Worm (Caenorhabditis elegans) whole organism, mixed stage, embryonic: ENCODE measurements around the gene citk-1.

Experiments used
- M03D4.4 ChIP-seq: sonication (generic microtip); optimal IDR thresholded peaks from 2 replicates; lab custom pipeline; 2017; ENCODE audit warnings: mild to moderate bottlenecking, missing genetic modification characterization, missing compliant biosample characterization
- bed-3 ChIP-seq: fragments of 200-800 bp; sonication (Bioruptor generic); optimal IDR thresholded peaks from 3 replicates; lab custom pipeline; 2018; ENCODE audit warnings: mild to moderate bottlenecking, missing genetic modification characterization, moderate library complexity, missing compliant biosample characterization
- blmp-1 ChIP-seq: fragments of 150-350 bp; optimal IDR thresholded peaks from 2 replicates; lab custom pipeline; 2014; ENCODE audit warnings: missing biosample characterization, missing genetic modification characterization
- ceh-39 ChIP-seq: fragments of 150-350 bp; optimal IDR thresholded peaks from 2 replicates; lab custom pipeline; 2014; ENCODE audit warnings: missing biosample characterization, missing genetic modification characterization
- ceh-43 ChIP-seq: fragments of 200-800 bp; sonication (Bioruptor generic); optimal IDR thresholded peaks from 2 replicates; lab custom pipeline; 2018; ENCODE audit warnings: mild to moderate bottlenecking, missing genetic modification characterization, moderate library complexity, missing compliant biosample characterization
- ceh-83 ChIP-seq: fragments of 200-800 bp; sonication (Bioruptor generic); optimal IDR thresholded peaks from 2 replicates; lab custom pipeline; 2018; ENCODE audit warnings: mild to moderate bottlenecking, missing genetic modification characterization, missing compliant biosample characterization
- ces-1 ChIP-seq: fragments of 150-350 bp; optimal IDR thresholded peaks from 2 replicates; lab custom pipeline; 2014; ENCODE audit warnings: missing biosample characterization, missing genetic modification reagents, missing genetic modification characterization
- cnd-1 ChIP-seq: fragments of 200-800 bp; sonication (Bioruptor generic); optimal IDR thresholded peaks from 2 replicates; lab custom pipeline; 2018; ENCODE audit warnings: mild to moderate bottlenecking, missing genetic modification characterization, missing compliant biosample characterization
- drap-1 ChIP-seq: fragments of 200-800 bp; sonication (Bioruptor generic); optimal IDR thresholded peaks from 3 replicates; lab custom pipeline; 2018; ENCODE audit warnings: mild to moderate bottlenecking, missing genetic modification characterization, missing compliant biosample characterization
- elt-1 ChIP-seq: sonication (generic microtip); optimal IDR thresholded peaks from 2 replicates; lab custom pipeline; 2017; ENCODE audit warnings: missing genetic modification characterization, mild to moderate bottlenecking, missing compliant biosample characterization, antibody characterized with exemption, moderate library complexity, borderline replicate concordance; ENCODE audit not compliant: insufficient read depth
- elt-3 ChIP-seq: fragments of 150-350 bp; optimal IDR thresholded peaks from 2 replicates; lab custom pipeline; 2014; ENCODE audit warnings: missing biosample characterization, missing genetic modification characterization
- flh-1 ChIP-seq: fragments of 200-800 bp; sonication (Bioruptor generic); optimal IDR thresholded peaks from 2 replicates; lab custom pipeline; 2018; ENCODE audit warnings: mild to moderate bottlenecking, missing genetic modification characterization, moderate library complexity, missing compliant biosample characterization
- ham-2 ChIP-seq: fragments of 200-800 bp; sonication (Bioruptor generic); optimal IDR thresholded peaks from 2 replicates; lab custom pipeline; 2018; ENCODE audit warnings: mild to moderate bottlenecking, missing genetic modification characterization, missing compliant biosample characterization
- hlh-1 ChIP-seq: fragments of 150-350 bp; optimal IDR thresholded peaks from 2 replicates; lab custom pipeline; 2014; ENCODE audit warnings: missing biosample characterization, missing genetic modification reagents, missing genetic modification characterization
- lin-13 ChIP-seq: fragments of 150-350 bp; optimal IDR thresholded peaks from 2 replicates; lab custom pipeline; 2014; ENCODE audit warnings: missing biosample characterization, missing genetic modification characterization
- lin-32 ChIP-seq: fragments of 200-800 bp; sonication (Bioruptor generic); optimal IDR thresholded peaks from 2 replicates; lab custom pipeline; 2018; ENCODE audit warnings: mild to moderate bottlenecking, missing genetic modification characterization, missing compliant biosample characterization
- lsy-2 ChIP-seq: fragments of 150-350 bp; optimal IDR thresholded peaks from 2 replicates; lab custom pipeline; 2014; ENCODE audit warnings: missing biosample characterization, missing genetic modification characterization
- mab-5 ChIP-seq: fragments of 150-350 bp; optimal IDR thresholded peaks from 2 replicates; lab custom pipeline; 2014; ENCODE audit warnings: missing biosample characterization, missing genetic modification characterization
- mep-1 ChIP-seq: fragments of 150-350 bp; optimal IDR thresholded peaks from 2 replicates; lab custom pipeline; 2017; ENCODE audit warnings: missing biosample characterization, missing genetic modification reagents, missing genetic modification characterization, inconsistent platforms
- mls-2 ChIP-seq: sonication (generic microtip); optimal IDR thresholded peaks from 2 replicates; lab custom pipeline; 2016; ENCODE audit warnings: mild to moderate bottlenecking, missing genetic modification characterization, moderate library complexity, missing compliant biosample characterization
- nhr-12 ChIP-seq: fragments of 150-350 bp; optimal IDR thresholded peaks from 2 replicates; lab custom pipeline; 2014; ENCODE audit warnings: missing biosample characterization, missing genetic modification characterization
- nhr-2 ChIP-seq: fragments of 150-350 bp; optimal IDR thresholded peaks from 2 replicates; lab custom pipeline; 2014; ENCODE audit warnings: missing biosample characterization, missing genetic modification characterization
- nhr-237 ChIP-seq: fragments of 150-350 bp; optimal IDR thresholded peaks from 2 replicates; lab custom pipeline; 2014; ENCODE audit warnings: missing biosample characterization, missing genetic modification characterization
- nhr-28 ChIP-seq: fragments of 150-350 bp; optimal IDR thresholded peaks from 2 replicates; lab custom pipeline; 2014; ENCODE audit warnings: missing biosample characterization, missing genetic modification characterization
- nhr-76 ChIP-seq: sonication (generic microtip); optimal IDR thresholded peaks from 2 replicates; lab custom pipeline; 2017; ENCODE audit warnings: missing biosample characterization, missing genetic modification characterization
- pha-4 ChIP-seq: fragments of 150-350 bp; optimal IDR thresholded peaks from 2 replicates; lab custom pipeline; 2018; ENCODE audit warnings: missing biosample characterization, missing genetic modification reagents, missing genetic modification characterization
- sem-2 ChIP-seq: fragments of 200-800 bp; sonication (Bioruptor generic); optimal IDR thresholded peaks from 2 replicates; lab custom pipeline; 2018; ENCODE audit warnings: mild to moderate bottlenecking, missing genetic modification characterization, missing compliant biosample characterization
- snpc-4 ChIP-seq: fragments of 150-350 bp; optimal IDR thresholded peaks from 2 replicates; lab custom pipeline; 2014; ENCODE audit warnings: missing biosample characterization, missing genetic modification characterization
- sptf-1 ChIP-seq: sonication (generic microtip); optimal IDR thresholded peaks from 2 replicates; lab custom pipeline; 2017; ENCODE audit warnings: mild to moderate bottlenecking, missing genetic modification characterization, moderate library complexity, missing compliant biosample characterization
- tbx-8 ChIP-seq: fragments of 200-800 bp; sonication (Bioruptor generic); optimal IDR thresholded peaks from 2 replicates; lab custom pipeline; 2018; ENCODE audit warnings: mild to moderate bottlenecking, missing genetic modification characterization, moderate library complexity, missing compliant biosample characterization
- unc-120 ChIP-seq: sonication (generic microtip); optimal IDR thresholded peaks from 2 replicates; lab custom pipeline; 2017; ENCODE audit warnings: missing genetic modification characterization, missing compliant biosample characterization; ENCODE audit not compliant: poor library complexity, severe bottlenecking
- unc-39 ChIP-seq: fragments of 150-350 bp; optimal IDR thresholded peaks from 2 replicates; lab custom pipeline; 2014; ENCODE audit warnings: missing biosample characterization, missing genetic modification characterization
- unc-62 ChIP-seq: fragments of 150-350 bp; optimal IDR thresholded peaks from 2 replicates; lab custom pipeline; 2014; ENCODE audit warnings: missing biosample characterization, missing genetic modification reagents, missing genetic modification characterization
- zip-8 ChIP-seq: fragments of 150-350 bp; optimal IDR thresholded peaks from 2 replicates; lab custom pipeline; 2014; ENCODE audit warnings: missing biosample characterization, missing genetic modification characterization
- ztf-11 ChIP-seq: fragments of 150-350 bp; optimal IDR thresholded peaks from 2 replicates; lab custom pipeline; 2014; ENCODE audit warnings: missing biosample characterization, missing genetic modification characterization

The citk-1 gene

DNA sequence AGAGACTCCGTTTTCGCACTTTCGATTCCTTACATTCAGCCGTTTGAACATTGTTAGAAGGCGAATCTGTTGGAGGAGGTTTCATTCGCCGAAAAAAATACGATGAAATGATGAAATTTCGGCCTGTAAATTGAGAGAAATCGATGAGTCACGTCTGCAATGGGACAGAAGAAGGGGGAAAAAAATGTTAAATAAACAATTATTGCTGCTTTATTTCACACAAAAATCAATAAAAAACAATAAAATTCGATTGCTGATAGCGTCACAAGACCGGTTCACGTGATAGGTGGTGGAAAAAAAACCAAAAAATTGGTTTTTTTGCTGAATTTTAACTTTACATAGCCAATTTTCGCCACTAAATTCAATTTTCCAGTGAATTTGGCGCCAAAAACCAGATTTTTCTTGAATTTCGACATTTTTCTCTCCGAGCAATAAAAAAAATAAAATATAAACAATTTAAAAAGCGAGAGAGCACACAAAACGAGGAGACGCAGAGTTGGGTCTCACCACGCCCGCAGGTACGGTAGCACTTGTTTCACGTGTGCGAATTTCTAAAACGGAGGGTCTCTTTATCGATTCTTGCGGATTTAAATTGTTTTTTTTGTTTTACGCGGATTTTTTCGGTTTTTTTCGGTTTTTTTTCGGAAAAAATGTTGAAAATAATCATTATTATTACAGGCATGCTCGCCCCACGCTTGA is 36.4 kb upstream of the citk-1 start, which contains the start of the genes cup-14 and ndub-8:
Gene cup-14, minus strand, starts transcription at position 51 of the 699 bp plus-strand sequence.
Gene ndub-8, plus strand, starts transcription at position 679 of the 699 bp plus-strand sequence.
- peak; percentile 23 for TF ChIP-seq nhr-2 (tag; lab: Kevin White, UChicago)
- peak; percentile 12 for TF ChIP-seq hlh-1 (tag; lab: Kevin White, UChicago)
- no peak for TF ChIP-seq sem-2 (GFP tag; lab: Kevin White, UChicago)
- TF ChIP-seq ztf-11 (tag; lab: Kevin White, UChicago) = peak; percentile 4
- TF ChIP-seq nhr-12 (tag; lab: Kevin White, UChicago) = no peak
- no peak for TF ChIP-seq drap-1 (GFP tag; lab: Kevin White, UChicago)
- TF ChIP-seq mls-2 (tag; lab: Kevin White, UChicago) = peak; percentile 75
- peak; percentile 100 for TF ChIP-seq lsy-2 (tag; lab: Kevin White, UChicago)
- peak; percentile 94 for TF ChIP-seq ces-1 (GFP tag; lab: Kevin White, UChicago)
- no peak for TF ChIP-seq lin-32 (GFP tag; lab: Kevin White, UChicago)
- no peak for TF ChIP-seq blmp-1 (tag; lab: Kevin White, UChicago)
- no peak for TF ChIP-seq ceh-83 (GFP tag; lab: Kevin White, UChicago)
- TF ChIP-seq unc-120 = peak; percentile 55
- TF ChIP-seq bed-3 (GFP tag; lab: Kevin White, UChicago) = no peak
- no peak for TF ChIP-seq unc-39 (tag; lab: Kevin White, UChicago)
- TF ChIP-seq zip-8 (tag; lab: Kevin White, UChicago) = no peak
- peak; percentile 91 for TF ChIP-seq ceh-39 (tag; lab: Kevin White, UChicago)
- no peak for TF ChIP-seq M03D4.4 (tag; lab: Kevin White, UChicago)
- TF ChIP-seq nhr-28 (tag; lab: Kevin White, UChicago) = no peak
- TF ChIP-seq nhr-76 = no peak
- TF ChIP-seq cnd-1 = no peak
- peak; percentile 72 for TF ChIP-seq lin-13
- TF ChIP-seq elt-3 (tag; lab: Kevin White, UChicago) = no peak
- TF ChIP-seq flh-1 = no peak
- peak; percentile 19 for TF ChIP-seq sptf-1
- TF ChIP-seq ceh-43 (GFP tag; lab: Kevin White, UChicago) = no peak
- TF ChIP-seq pha-4 (tag; lab: Kevin White, UChicago) = peak; percentile 94
- TF ChIP-seq tbx-8 = no peak
- TF ChIP-seq snpc-4 (tag; lab: Kevin White, UChicago) = no peak
- no peak for TF ChIP-seq ham-2 (GFP tag; lab: Kevin White, UChicago)
- TF ChIP-seq nhr-237 (tag; lab: Kevin White, UChicago) = peak; percentile 84
- TF ChIP-seq elt-1 (tag; lab: Kevin White, UChicago) = no peak
- peak; percentile 82 for TF ChIP-seq mab-5
- TF ChIP-seq mep-1 (tag; lab: Kevin White, UChicago) = peak; percentile 90
- TF ChIP-seq unc-62 = no peak

- TF ChIP-seq cnd-1 = no peak
- TF ChIP-seq mep-1 (tag; lab: Kevin White, UChicago) = no peak
- TF ChIP-seq ham-2 (GFP tag; lab: Kevin White, UChicago) = no peak
- no peak for TF ChIP-seq drap-1 (GFP tag; lab: Kevin White, UChicago)
- no peak for TF ChIP-seq ces-1 (GFP tag; lab: Kevin White, UChicago)
- no peak for TF ChIP-seq sptf-1
- no peak for TF ChIP-seq nhr-28 (tag; lab: Kevin White, UChicago)
- no peak for TF ChIP-seq nhr-12 (tag; lab: Kevin White, UChicago)
- no peak for TF ChIP-seq pha-4 (tag; lab: Kevin White, UChicago)
- TF ChIP-seq elt-3 (tag; lab: Kevin White, UChicago) = no peak
- TF ChIP-seq tbx-8 = no peak
- no peak for TF ChIP-seq mab-5
- TF ChIP-seq lin-13 = no peak
- no peak for TF ChIP-seq nhr-2 (tag; lab: Kevin White, UChicago)
- TF ChIP-seq ceh-83 (GFP tag; lab: Kevin White, UChicago) = no peak
- TF ChIP-seq ceh-39 (tag; lab: Kevin White, UChicago) = no peak
- TF ChIP-seq zip-8 (tag; lab: Kevin White, UChicago) = no peak
- no peak for TF ChIP-seq lin-32 (GFP tag; lab: Kevin White, UChicago)
- no peak for TF ChIP-seq nhr-76
These were observed 33.0 kb upstream of the citk-1 start, which contains the start of gene ing-3 for ce11 chrII:13875734-13876133. TSS of gene ing-3 (plus strand) at chrII:13876034.

ce11 chrII:13877994-13878393 is 30.7 kb upstream of the citk-1 start:
- TF ChIP-seq mab-5 (no peak), mls-2 (tag; lab: Kevin White, UChicago) (no peak), sem-2 (GFP tag; lab: Kevin White, UChicago) (no peak), tbx-8 (no peak), nhr-2 (tag; lab: Kevin White, UChicago) (no peak), lsy-2 (tag; lab: Kevin White, UChicago) (no peak)
